Worm (Caenorhabditis elegans) whole organism, young adult: ENCODE data around the gene B0563.1.

ENCODE experiments used
- F49E8.2 ChIP-seq: sonication (generic microtip); optimal IDR thresholded peaks from 3 replicates; lab custom pipeline; 2017; ENCODE audit warnings: missing genetic modification characterization, mild to moderate bottlenecking, missing compliant biosample characterization, antibody characterized with exemption, moderate library complexity; ENCODE audit not compliant: insufficient read depth
- T26A5.8 ChIP-seq: sonication (generic microtip); optimal IDR thresholded peaks from 2 replicates; lab custom pipeline; 2016; ENCODE audit warnings: missing genetic modification characterization, missing compliant biosample characterization
- atf-7 ChIP-seq: sonication (generic microtip); optimal IDR thresholded peaks from 2 replicates; lab custom pipeline; 2017; ENCODE audit warnings: mild to moderate bottlenecking, missing genetic modification characterization, missing compliant biosample characterization
- ceh-27 ChIP-seq: fragments of 200-800 bp; sonication (Bioruptor generic); optimal IDR thresholded peaks from 2 replicates; lab custom pipeline; 2018; ENCODE audit warnings: mild to moderate bottlenecking, missing genetic modification characterization, moderate library complexity, missing compliant biosample characterization
- die-1 ChIP-seq: sonication (generic microtip); optimal IDR thresholded peaks from 2 replicates; lab custom pipeline; 2016; ENCODE audit warnings: missing genotype, mild to moderate bottlenecking, missing genetic modification characterization, missing compliant biosample characterization
- efl-1 ChIP-seq: fragments of 150-350 bp; optimal IDR thresholded peaks from 2 replicates; lab custom pipeline; 2014; ENCODE audit warnings: missing biosample characterization, missing genetic modification reagents, missing genetic modification characterization
- ekl-4 ChIP-seq: fragments of 200-800 bp; sonication (Bioruptor generic); IDR thresholded peaks from 2 replicates; pipeline ENCODE4 v1.3.6; 2022; ENCODE audit warnings: missing genetic modification reagents, missing genetic modification characterization, missing compliant biosample characterization
- ets-4 ChIP-seq: fragments of 200-800 bp; sonication (Bioruptor generic); optimal IDR thresholded peaks from 2 replicates; lab custom pipeline; 2018; ENCODE audit warnings: mild to moderate bottlenecking, missing genetic modification characterization, missing compliant biosample characterization
- him-1 ChIP-seq: sonication (generic microtip); optimal IDR thresholded peaks from 2 replicates; lab custom pipeline; 2016; ENCODE audit warnings: missing genotype, missing genetic modification reagents, missing genetic modification characterization, missing compliant biosample characterization
- lin-54 ChIP-seq: fragments of 200-800 bp; sonication (Bioruptor generic); optimal IDR thresholded peaks from 2 replicates; lab custom pipeline; 2018; ENCODE audit warnings: mild to moderate bottlenecking, missing genetic modification characterization, missing compliant biosample characterization
- madf-10 ChIP-seq: sonication (generic microtip); optimal IDR thresholded peaks from 2 replicates; lab custom pipeline; 2016; ENCODE audit warnings: mild to moderate bottlenecking, missing genetic modification characterization, missing compliant biosample characterization
- pha-4 ChIP-seq: fragments of 150-350 bp; sonication (generic microtip); optimal IDR thresholded peaks from 2 replicates; lab custom pipeline; 2014; ENCODE audit warnings: missing biosample characterization, missing genetic modification reagents, missing genetic modification characterization

DNA sequence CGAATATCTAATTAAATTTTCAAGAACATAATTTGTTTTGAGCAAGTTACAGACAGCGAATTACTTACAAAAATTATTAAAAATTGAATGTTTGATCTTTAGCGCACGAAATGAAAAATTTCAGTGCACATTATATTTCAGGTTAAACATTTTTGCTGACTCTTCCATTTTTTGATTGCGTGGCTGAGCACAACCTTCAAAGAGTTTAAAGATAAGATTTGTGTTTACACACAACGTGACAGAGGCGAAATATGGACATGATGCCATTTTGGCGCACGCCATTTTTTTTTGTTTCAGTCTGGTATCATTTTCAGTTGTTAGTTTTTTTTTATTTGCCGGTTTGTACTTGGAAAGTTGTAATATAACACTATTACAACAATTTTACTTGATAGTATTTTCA is 41.3 kb downstream of the B0563.1 start:
- TF ChIP-seq pha-4 (tag; lab: Kevin White, UChicago) (no peak), madf-10 (tag; lab: Kevin White, UChicago) (no peak), him-1 (tag; lab: Kevin White, UChicago) (no peak), die-1 (tag; lab: Kevin White, UChicago) (no peak), T26A5.8 (tag; lab: Kevin White, UChicago) (no peak), atf-7 (tag; lab: Kevin White, UChicago) (no peak), ekl-4 (GFP tag; lab: Robert Waterston, UW) (no peak), ets-4 (GFP tag; lab: Kevin White, UChicago) (no peak), ceh-27 (GFP tag; lab: Kevin White, UChicago) (no peak), lin-54 (GFP tag; lab: Kevin White, UChicago) (no peak), F49E8.2 (tag; lab: Kevin White, UChicago) (no peak), efl-1 (GFP tag; lab: Kevin White, UChicago) (no peak)
